Worm (Caenorhabditis elegans): ENCODE results near the gene F25B3.4.
"Not testable (repeated sequence)": the region's sequence is repeated elsewhere in the genome, so short reads cannot be mapped to it uniquely, and the experiment has no call there.

DNA sequence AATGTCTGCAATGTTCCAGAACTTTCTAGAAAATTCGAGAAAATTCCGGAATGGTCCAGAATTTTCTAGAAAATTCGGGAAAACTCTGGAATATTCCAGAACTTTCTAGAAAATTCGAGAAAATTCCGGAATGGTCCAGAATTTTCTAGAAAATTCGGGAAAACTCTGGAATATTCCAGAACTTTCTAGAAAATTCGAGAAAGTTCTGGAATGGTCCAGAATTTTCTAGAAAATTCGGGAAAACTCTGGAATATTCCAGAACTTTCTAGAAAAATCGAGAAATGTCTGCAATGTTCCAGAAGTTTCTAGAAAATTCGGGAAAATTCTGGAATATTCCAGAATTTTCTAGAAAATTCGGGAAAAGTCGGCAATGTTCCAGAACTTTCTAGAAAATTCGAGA, 34.9 kb upstream of the F25B3.4 start:
- TF ChIP-seq ceh-91 (GFP tag; IDR thresholded peaks at IDR 0.05) (peak; percentile 12; the same call in 1 of the 2 replicates), hsf-1 (GFP tag; IDR thresholded peaks at IDR 0.05) (peak; percentile 99), Y56A3A.18 (GFP tag; IDR thresholded peaks at IDR 0.05) (peak; percentile 76; the same call in 1 of the 2 replicates)
- not testable (repeated sequence) for TF ChIP-seq dpl-1 (GFP tag; optimal IDR thresholded peaks at IDR 0.05); ama-1 (optimal IDR thresholded peaks at IDR 0.05); ama-1 (GFP tag; optimal IDR thresholded peaks at IDR 0.05); unc-62 (GFP tag; optimal IDR thresholded peaks at IDR 0.05); rpc-1 (optimal IDR thresholded peaks at IDR 0.05); rpc-1 (tag; optimal IDR thresholded peaks at IDR 0.05)

Measured in whole organism, young adult.